Worm (Caenorhabditis elegans): ENCODE data around the gene fbxc-43.

Gene fbxc-43

DNA sequence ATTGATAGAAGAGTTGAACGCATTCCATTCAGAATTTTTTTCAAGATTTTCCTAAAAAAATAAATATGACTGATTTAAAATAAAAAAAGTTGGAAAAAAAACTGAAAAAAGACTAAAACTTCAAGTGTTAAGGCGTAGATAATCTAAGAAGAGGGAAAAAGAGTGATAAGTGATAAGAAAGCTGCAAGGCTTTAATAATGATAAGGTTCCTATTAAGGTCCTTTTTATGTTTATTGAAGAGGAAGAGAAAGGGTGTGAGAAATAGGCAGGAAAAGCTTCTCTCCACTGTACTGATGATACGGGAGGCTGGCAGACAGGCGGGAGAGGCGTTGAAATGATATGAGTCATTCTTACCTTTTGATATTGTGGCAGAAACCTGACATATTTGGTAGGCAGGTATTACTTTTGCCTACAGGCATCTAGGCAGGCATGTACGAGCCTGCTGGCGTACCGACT is 32.0 kb downstream of the fbxc-43 start, which contains the start of gene mth-1:
mth-1 (minus strand) TSS at position 51 of the 456 bp plus-strand sequence.
- TF ChIP-seq fkh-10 (GFP tag; optimal IDR thresholded peaks at IDR 0.05) = no peak
- TF ChIP-seq dsc-1 (tag; optimal IDR thresholded peaks at IDR 0.05) = no peak
- TF ChIP-seq efl-1 (optimal IDR thresholded peaks at IDR 0.05) = no peak
- TF ChIP-seq efl-1 (GFP tag; optimal IDR thresholded peaks at IDR 0.05 in 1 of 2) = peak in 1 of 2 experiments; percentile 40
- no peak for TF ChIP-seq elt-3 (tag; optimal IDR thresholded peaks at IDR 0.05)
- TF ChIP-seq jun-1 (tag; optimal IDR thresholded peaks at IDR 0.05) = no peak
- TF ChIP-seq pqm-1 (tag; optimal IDR thresholded peaks at IDR 0.05) = no peak
- TF ChIP-seq elt-2 (tag; optimal IDR thresholded peaks at IDR 0.05) = peak; percentile 97

DNA sequence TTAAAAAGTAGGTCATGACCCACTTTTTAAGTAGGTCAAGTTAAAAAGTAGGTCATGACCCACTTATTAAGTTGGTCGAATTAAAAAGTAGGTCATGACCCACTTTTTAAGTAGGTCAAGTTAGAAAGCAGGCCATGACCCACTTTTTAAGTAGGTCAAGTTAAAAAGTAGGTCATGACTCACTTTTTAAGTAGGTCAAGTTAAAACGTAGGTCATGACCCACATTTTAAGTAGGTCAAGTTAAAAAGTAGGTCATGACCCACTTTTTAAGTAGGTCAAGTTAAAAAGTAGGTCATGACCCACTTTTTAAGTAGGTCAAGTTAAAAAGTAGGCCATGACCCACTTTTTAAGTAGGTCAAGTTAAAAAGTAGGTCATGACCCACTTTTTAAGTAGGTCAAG is 33.2 kb downstream of the fbxc-43 start:
- TF ChIP-seq nhr-85 (tag) = peak; percentile 95

DNA sequence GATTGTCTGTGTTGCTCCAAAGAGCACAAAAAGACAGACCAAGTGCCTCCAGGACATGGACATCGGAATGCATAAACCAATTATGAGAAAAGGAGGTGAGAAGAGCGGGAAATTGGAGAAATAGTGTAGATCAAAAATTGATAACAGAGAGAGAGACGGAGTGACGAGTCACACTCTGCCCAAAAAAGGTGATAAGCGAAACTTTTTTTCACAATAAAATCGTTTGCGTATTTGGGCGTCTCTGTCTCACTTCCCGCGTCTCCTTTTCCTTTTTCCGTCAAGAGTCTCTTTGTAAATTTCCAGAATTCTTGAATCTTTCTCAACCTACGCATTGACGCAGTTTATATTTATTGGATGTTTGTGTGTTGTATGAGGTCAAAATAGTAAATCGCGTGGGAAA is 41.7 kb downstream of the fbxc-43 start, which contains the start of gene mth-2:
mth-2 (minus strand) TSS at position 188 of the 400 bp plus-strand sequence.
- no peak for TF ChIP-seq unc-62 (GFP tag; optimal IDR thresholded peaks at IDR 0.05)
- TF ChIP-seq egl-13 (tag; optimal IDR thresholded peaks at IDR 0.05) = no peak
- no peak for TF ChIP-seq ces-1 (GFP tag; optimal IDR thresholded peaks at IDR 0.05)
- peak; percentile 10 for TF ChIP-seq lin-14 (GFP tag; optimal IDR thresholded peaks at IDR 0.05)
- no peak for TF ChIP-seq ceh-8 (GFP tag; optimal IDR thresholded peaks at IDR 0.05)
- no peak for TF ChIP-seq hlh-4 (tag; optimal IDR thresholded peaks at IDR 0.05)
- TF ChIP-seq ceh-88 (GFP tag; IDR thresholded peaks at IDR 0.05) = no peak
- TF ChIP-seq nhr-84 (tag; optimal IDR thresholded peaks at IDR 0.05) = no peak
- TF ChIP-seq elt-3 (tag; optimal IDR thresholded peaks at IDR 0.05) = peak in 1 of 6 experiments; percentile 46
- TF ChIP-seq tlp-1 (tag; optimal IDR thresholded peaks at IDR 0.05) = no peak
- no peak for TF ChIP-seq rnt-1 (tag; optimal IDR thresholded peaks at IDR 0.05)
- no peak for TF ChIP-seq C34B4.2 (tag; optimal IDR thresholded peaks at IDR 0.05)
- TF ChIP-seq pqm-1 (tag; optimal IDR thresholded peaks at IDR 0.05) = peak; percentile 22
- TF ChIP-seq lin-39 (tag; optimal IDR thresholded peaks at IDR 0.05) = no peak
- no peak for TF ChIP-seq irx-1 (tag; optimal IDR thresholded peaks at IDR 0.05)
- no peak for TF ChIP-seq vab-15 (tag; optimal IDR thresholded peaks at IDR 0.05)
- TF ChIP-seq lin-35 (GFP tag; optimal IDR thresholded peaks at IDR 0.05) = peak in 1 of 2 experiments; percentile 42
- TF ChIP-seq dsc-1 (tag; optimal IDR thresholded peaks at IDR 0.05) = no peak
- peak; percentile 93 for TF ChIP-seq elt-2 (tag; optimal IDR thresholded peaks at IDR 0.05)
- TF ChIP-seq nhr-76 (tag; optimal IDR thresholded peaks at IDR 0.05) = no peak

ce11 chrII:4186364-4186763 is 49.4 kb downstream of the fbxc-43 start, which contains the start of gene cpna-1:
TSS of gene cpna-1 (plus strand) at chrII:4186664.
- no peak for TF ChIP-seq xbp-1 (tag; optimal IDR thresholded peaks at IDR 0.05)
- TF ChIP-seq fos-1 (tag; optimal IDR thresholded peaks at IDR 0.05) = no peak
- no peak for TF ChIP-seq sup-37 (GFP tag; optimal IDR thresholded peaks at IDR 0.05)
- TF ChIP-seq hlh-4 (tag; optimal IDR thresholded peaks at IDR 0.05) = no peak
- no peak for TF ChIP-seq unc-130 (tag; optimal IDR thresholded peaks at IDR 0.05)
- no peak for TF ChIP-seq ztf-11 (tag; optimal IDR thresholded peaks at IDR 0.05)
- TF ChIP-seq zag-1 (tag; optimal IDR thresholded peaks at IDR 0.05) = no peak
- no peak for TF ChIP-seq F16B12.6 (tag; optimal IDR thresholded peaks at IDR 0.05)

Data from whole organism, L1 larva.